Fruit fly (Drosophila melanogaster) whole organism, pupa: ENCODE results near the gene CG5800.
A peak's percentile ranks its signal among the peaks of the same experiment; 100 is the strongest.

Experiments
- CG10348 ChIP-seq: fragments of 200-800 bp; sonication (Bioruptor generic); IDR thresholded peaks from 2 replicates; pipeline ENCODE4 v1.3.6; 2022; ENCODE audit warnings: missing biosample characterization, missing genetic modification characterization
- CG12605 ChIP-seq: fragments of 200-800 bp; sonication (Bioruptor generic); IDR thresholded peaks from 2 replicates; pipeline ENCODE4 v1.3.6; 2022; ENCODE audit warnings: missing biosample characterization, missing genetic modification characterization
- CG13204 ChIP-seq: fragments of 200-800 bp; sonication (Bioruptor generic); optimal IDR thresholded peaks from 2 replicates; lab custom pipeline; 2018; ENCODE audit warnings: missing biosample characterization, mild to moderate bottlenecking, missing genetic modification characterization, moderate library complexity
- CG14655 ChIP-seq: fragments of 200-800 bp; sonication (Bioruptor generic); optimal IDR thresholded peaks from 3 replicates; lab custom pipeline; 2017; ENCODE audit warnings: mild to moderate bottlenecking, missing biosample characterization, missing genetic modification reagents, missing genetic modification characterization
- CG15710 ChIP-seq: fragments of 200-800 bp; sonication (Bioruptor generic); optimal IDR thresholded peaks from 2 replicates; lab custom pipeline; 2018; ENCODE audit warnings: missing biosample characterization, mild to moderate bottlenecking, missing genetic modification characterization, moderate library complexity
- CG17806 ChIP-seq: fragments of 200-800 bp; sonication (Bioruptor generic); optimal IDR thresholded peaks from 2 replicates; lab custom pipeline; 2018; ENCODE audit warnings: missing biosample characterization, mild to moderate bottlenecking, missing genetic modification characterization, moderate library complexity
- CG32121 ChIP-seq: fragments of 200-800 bp; sonication (Bioruptor generic); IDR thresholded peaks from 2 replicates; pipeline ENCODE4 v1.3.6; 2022; ENCODE audit warnings: missing biosample characterization, missing genetic modification characterization
- CG34367 ChIP-seq: fragments of 200-800 bp; sonication (Bioruptor generic); optimal IDR thresholded peaks from 2 replicates; lab custom pipeline; 2018; ENCODE audit warnings: missing biosample characterization, mild to moderate bottlenecking, missing genetic modification characterization
- CG4496 ChIP-seq: fragments of 200-800 bp; sonication (Bioruptor generic); IDR thresholded peaks from 3 replicates; pipeline ENCODE4 v1.3.6; 2022; ENCODE audit warnings: missing biosample characterization, missing genetic modification characterization
- CG8159 ChIP-seq: fragments of 200-800 bp; sonication (Bioruptor generic); optimal IDR thresholded peaks from 3 replicates; lab custom pipeline; 2018; ENCODE audit warnings: missing biosample characterization, mild to moderate bottlenecking, missing genetic modification characterization, moderate library complexity
- CG8301 ChIP-seq: fragments of 200-800 bp; sonication (Bioruptor generic); optimal IDR thresholded peaks from 2 replicates; lab custom pipeline; 2018; ENCODE audit warnings: missing biosample characterization, mild to moderate bottlenecking, missing genetic modification characterization
- CG9948 ChIP-seq: fragments of 200-800 bp; sonication (Bioruptor generic); optimal IDR thresholded peaks from 2 replicates; lab custom pipeline; 2018; ENCODE audit warnings: missing biosample characterization, mild to moderate bottlenecking, missing genetic modification characterization, moderate library complexity
- D1 ChIP-seq: fragments of 200-800 bp; sonication (Bioruptor generic); optimal IDR thresholded peaks from 2 replicates; lab custom pipeline; 2018; ENCODE audit warnings: missing biosample characterization, mild to moderate bottlenecking, missing genetic modification characterization, moderate library complexity
- EcR ChIP-seq: fragments of 200-800 bp; sonication (Bioruptor generic); optimal IDR thresholded peaks from 3 replicates; lab custom pipeline; 2019; ENCODE audit warnings: missing biosample characterization, missing genetic modification characterization, mild to moderate bottlenecking, moderate library complexity, missing genetic modification reagents
- Ets98B ChIP-seq: fragments of 200-800 bp; sonication (Bioruptor generic); IDR thresholded peaks from 2 replicates; pipeline ENCODE4 v1.3.6; 2022; ENCODE audit warnings: missing biosample characterization, missing genetic modification characterization
- Pif1A ChIP-seq: fragments of 200-800 bp; sonication (Bioruptor generic); optimal IDR thresholded peaks from 3 replicates; lab custom pipeline; 2016; ENCODE audit warnings: missing biosample characterization, missing genetic modification characterization
- Pif1B ChIP-seq: fragments of 200-800 bp; sonication (Bioruptor generic); optimal IDR thresholded peaks from 3 replicates; lab custom pipeline; 2016; ENCODE audit warnings: missing biosample characterization, missing genetic modification characterization
- Snoo ChIP-seq: fragments of 200-800 bp; sonication (Bioruptor generic); optimal IDR thresholded peaks from 3 replicates; lab custom pipeline; 2017; ENCODE audit warnings: missing biosample characterization, mild to moderate bottlenecking, missing genetic modification characterization, inconsistent platforms
- fd96Ca ChIP-seq: fragments of 200-800 bp; sonication (Bioruptor generic); IDR thresholded peaks from 3 replicates; pipeline ENCODE4 v1.3.6; 2022; ENCODE audit warnings: missing biosample characterization, missing genetic modification characterization
- gl ChIP-seq: fragments of 200-800 bp; sonication (Bioruptor generic); optimal IDR thresholded peaks from 2 replicates; lab custom pipeline; 2018; ENCODE audit warnings: missing biosample characterization, mild to moderate bottlenecking, missing genetic modification characterization
- rn ChIP-seq: fragments of 200-800 bp; sonication (Bioruptor generic); IDR thresholded peaks from 2 replicates; pipeline ENCODE4 v1.3.6; 2022; ENCODE audit warnings: missing biosample characterization, missing genetic modification characterization

Gene CG5800

DNA sequence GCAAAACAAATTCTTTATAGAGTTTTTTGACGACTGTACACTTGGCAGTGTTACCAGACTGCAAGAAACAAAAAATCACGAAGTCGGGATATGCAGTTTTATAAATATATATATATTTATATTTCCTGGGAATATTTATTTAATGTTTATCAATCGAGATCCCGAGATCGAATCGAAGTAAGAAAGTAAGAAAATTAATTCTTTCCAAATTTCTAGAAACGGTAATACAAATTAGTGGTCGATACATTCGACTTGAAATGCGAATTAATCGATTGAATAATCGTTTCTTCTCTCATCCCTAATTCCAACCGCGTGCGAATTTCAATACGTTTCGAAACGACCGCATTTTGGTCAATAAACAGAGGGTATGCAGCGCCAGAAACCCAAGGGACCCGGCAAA is at the start of gene CG5800, which contains the start of gene CG8289:
Gene CG5800 (plus strand): TSS at position 281 of the 400 bp plus-strand sequence.
Gene CG8289 (minus strand): TSS at position 44 of the 400 bp plus-strand sequence.
- TF ChIP-seq gl (no peak), CG10348 (GFP tag; lab: Robert Waterston, UW) (no peak), Ets98B (GFP tag; lab: Robert Waterston, UW) (no peak), CG9948 (tag; lab: Kevin White, UChicago) (no peak), fd96Ca (GFP tag; lab: Robert Waterston, UW) (no peak)

- no peak for TF ChIP-seq CG4496 (GFP tag; lab: Robert Waterston, UW)
- peak; percentile 1 for TF ChIP-seq CG34367 (tag; lab: Kevin White, UChicago)
- no peak for TF ChIP-seq Snoo (tag; lab: Kevin White, UChicago)
- TF ChIP-seq D1 (tag; lab: Kevin White, UChicago): no peak
- no peak for TF ChIP-seq CG10348 (GFP tag; lab: Robert Waterston, UW)
- TF ChIP-seq CG32121 (GFP tag; lab: Robert Waterston, UW): no peak
- TF ChIP-seq Pif1A (GFP tag; lab: Kevin White, UChicago): no peak
- TF ChIP-seq CG12605: no peak
- TF ChIP-seq fd96Ca (GFP tag; lab: Robert Waterston, UW): no peak
- TF ChIP-seq CG9948 (tag; lab: Kevin White, UChicago): peak; percentile 28
- TF ChIP-seq gl: no peak
- no peak for TF ChIP-seq Ets98B (GFP tag; lab: Robert Waterston, UW)
- TF ChIP-seq CG17806: peak; percentile 33
- no peak for TF ChIP-seq Pif1B
- no peak for TF ChIP-seq CG13204
- peak; percentile 19 for TF ChIP-seq CG8301 (tag; lab: Kevin White, UChicago)
- no peak for TF ChIP-seq EcR (GFP tag; lab: Kevin White, UChicago)
- peak; percentile 28 for TF ChIP-seq CG14655 (GFP tag; lab: Kevin White, UChicago)
- TF ChIP-seq CG15710 (tag; lab: Kevin White, UChicago): peak; percentile 25
- no peak for TF ChIP-seq rn (GFP tag; lab: Robert Waterston, UW)
- TF ChIP-seq CG8159 (tag; lab: Kevin White, UChicago): no peak
- TF ChIP-seq, all 21 proteins: peak for 6
These were observed 47.9 kb upstream of the CG5800 start for dm6 chrX:17588134-17588533.

dm6 chrX:17588565-17588964 is 47.5 kb upstream of the CG5800 start, which contains the start of gene CG12992:
Gene CG12992 (plus strand): TSS chrX:17588865.
- TF ChIP-seq CG4496 (GFP tag; lab: Robert Waterston, UW) (no peak), CG17806 (no peak), fd96Ca (GFP tag; lab: Robert Waterston, UW) (no peak), gl (no peak), CG8159 (tag; lab: Kevin White, UChicago) (no peak), Ets98B (GFP tag; lab: Robert Waterston, UW) (no peak), rn (GFP tag; lab: Robert Waterston, UW) (no peak), CG34367 (tag; lab: Kevin White, UChicago) (no peak), CG10348 (GFP tag; lab: Robert Waterston, UW) (no peak), CG14655 (GFP tag; lab: Kevin White, UChicago) (no peak), D1 (tag; lab: Kevin White, UChicago) (no peak), CG32121 (GFP tag; lab: Robert Waterston, UW) (no peak)

- 0 out of 2 replicates have a peak, but pooled peaks have one; percentile 19 for TF ChIP-seq CG32121 (GFP tag; lab: Robert Waterston, UW)
- TF ChIP-seq CG34367 (tag; lab: Kevin White, UChicago): peak; percentile 15
- no peak for TF ChIP-seq CG12605
- TF ChIP-seq CG14655 (GFP tag; lab: Kevin White, UChicago): peak; percentile 10
- TF ChIP-seq gl: no peak
- TF ChIP-seq CG8301 (tag; lab: Kevin White, UChicago): no peak
- TF ChIP-seq Pif1B: no peak
- TF ChIP-seq CG15710 (tag; lab: Kevin White, UChicago): peak; percentile 19
- no peak for TF ChIP-seq CG13204
- TF ChIP-seq Ets98B (GFP tag; lab: Robert Waterston, UW): no peak
- TF ChIP-seq rn (GFP tag; lab: Robert Waterston, UW): no peak
- TF ChIP-seq Snoo (tag; lab: Kevin White, UChicago): no peak
- TF ChIP-seq CG17806: no peak
- peak; percentile 42 for TF ChIP-seq CG8159 (tag; lab: Kevin White, UChicago)
- TF ChIP-seq CG9948 (tag; lab: Kevin White, UChicago): peak; percentile 23
- no peak for TF ChIP-seq CG4496 (GFP tag; lab: Robert Waterston, UW)
- no peak for TF ChIP-seq CG10348 (GFP tag; lab: Robert Waterston, UW)
- no peak for TF ChIP-seq Pif1A (GFP tag; lab: Kevin White, UChicago)
- TF ChIP-seq, all 21 proteins: peak for 6
These were observed 41.3 kb upstream of the CG5800 start for dm6 chrX:17594745-17595144.

DNA sequence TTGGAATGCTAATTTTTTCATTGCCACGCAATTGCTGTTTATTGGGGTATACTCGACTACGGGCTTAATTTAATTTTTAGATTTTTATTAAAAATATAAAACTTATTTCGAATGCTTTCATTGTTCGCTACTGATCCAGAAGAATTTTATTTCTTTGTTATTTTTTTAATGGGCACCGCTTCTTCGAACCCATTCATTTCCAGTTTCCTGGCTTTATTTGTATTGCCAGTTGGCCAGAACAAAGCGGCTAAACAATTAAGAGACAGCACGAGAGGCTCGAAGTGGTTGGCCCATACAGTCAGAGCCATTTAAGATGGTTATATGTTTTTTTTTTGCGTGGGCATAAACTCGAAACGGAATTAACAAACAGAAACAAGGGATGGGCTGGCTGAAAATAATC is 40.3 kb upstream of the CG5800 start:
- peak; percentile 70 for TF ChIP-seq CG8159 (tag; lab: Kevin White, UChicago)
- peak; percentile 69 for TF ChIP-seq CG17806
- peak; percentile 22 for TF ChIP-seq gl
- no peak for TF ChIP-seq CG14655 (GFP tag; lab: Kevin White, UChicago)
- TF ChIP-seq EcR (GFP tag; lab: Kevin White, UChicago): no peak
- peak; percentile 80 for TF ChIP-seq Pif1A (GFP tag; lab: Kevin White, UChicago)
- TF ChIP-seq CG32121 (GFP tag; lab: Robert Waterston, UW): peak; percentile 74
- peak; percentile 27 for TF ChIP-seq D1 (tag; lab: Kevin White, UChicago)
- peak; percentile 77 for TF ChIP-seq Snoo (tag; lab: Kevin White, UChicago)
- no peak; the same call in 1 of the 2 replicates for TF ChIP-seq CG12605
- peak; percentile 61 for TF ChIP-seq CG9948 (tag; lab: Kevin White, UChicago)
- TF ChIP-seq fd96Ca (GFP tag; lab: Robert Waterston, UW): peak; percentile 76; the same call in 1 of the 3 replicates
- no peak for TF ChIP-seq CG10348 (GFP tag; lab: Robert Waterston, UW)
- TF ChIP-seq CG8301 (tag; lab: Kevin White, UChicago): peak; percentile 36
- TF ChIP-seq CG15710 (tag; lab: Kevin White, UChicago): peak; percentile 69
- peak; percentile 69; the same call in 2 of the 3 replicates for TF ChIP-seq CG4496 (GFP tag; lab: Robert Waterston, UW)
- TF ChIP-seq CG13204: no peak
- TF ChIP-seq Pif1B: peak; percentile 77
- TF ChIP-seq rn (GFP tag; lab: Robert Waterston, UW): peak; percentile 60; the same call in 1 of the 2 replicates
- TF ChIP-seq CG34367 (tag; lab: Kevin White, UChicago): peak; percentile 43
- peak; percentile 79 for TF ChIP-seq Ets98B (GFP tag; lab: Robert Waterston, UW)
